Fruit fly (Drosophila melanogaster) Kc167 (cell line): Measurements from ENCODE around the gene Rbbp5.

Experiments used
- Myc ChIP-seq: fragments of >200 bp; optimal IDR thresholded peaks from 2 replicates; lab custom pipeline; 2017; ENCODE audit warnings: missing external identifiers
- Sin3A ChIP-seq: fragments of >200 bp; optimal IDR thresholded peaks from 2 replicates; lab custom pipeline; 2018; ENCODE audit warnings: missing external identifiers
- h ChIP-seq: fragments of >200 bp; optimal IDR thresholded peaks from 3 replicates; lab custom pipeline; 2018; ENCODE audit warnings: missing external identifiers
- insv ChIP-seq: fragments of >200 bp; optimal IDR thresholded peaks from 3 replicates; lab custom pipeline; 2018; ENCODE audit warnings: missing external identifiers
- psq ChIP-seq: fragments of >200 bp; optimal IDR thresholded peaks from 2 replicates; lab custom pipeline; 2017; ENCODE audit warnings: missing external identifiers
- ttk ChIP-seq: sonication (Bioruptor generic); optimal IDR thresholded peaks from 2 replicates; lab custom pipeline; 2017; ENCODE audit warnings: missing external identifiers

The Rbbp5 gene

DNA sequence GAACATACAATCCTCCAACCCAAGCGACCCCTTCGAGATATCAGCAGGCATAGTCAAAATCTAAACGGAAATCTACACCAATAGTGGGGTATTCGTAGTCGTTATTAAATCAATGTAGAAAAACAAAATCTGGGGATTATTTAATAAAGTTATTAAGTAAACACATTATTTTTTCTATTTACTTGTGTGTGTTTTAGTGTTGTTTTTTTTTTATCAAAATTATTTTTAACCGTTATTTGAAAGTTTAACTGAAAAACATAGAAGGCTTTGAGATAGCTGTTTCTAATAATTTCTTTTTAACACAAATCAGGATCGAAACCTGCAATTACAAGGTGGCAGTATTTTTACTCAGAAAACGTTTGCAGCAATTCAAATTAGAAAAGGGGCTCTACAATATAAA lies 38.4 kb downstream of the Rbbp5 start, which contains the start of gene polo:
polo (plus strand) TSS at position 301 of the 400 bp plus-strand sequence.
- TF ChIP-seq Sin3A (no peak), h (lab: Kevin White, UChicago) (no peak), psq (lab: Kevin White, UChicago) (no peak)

DNA sequence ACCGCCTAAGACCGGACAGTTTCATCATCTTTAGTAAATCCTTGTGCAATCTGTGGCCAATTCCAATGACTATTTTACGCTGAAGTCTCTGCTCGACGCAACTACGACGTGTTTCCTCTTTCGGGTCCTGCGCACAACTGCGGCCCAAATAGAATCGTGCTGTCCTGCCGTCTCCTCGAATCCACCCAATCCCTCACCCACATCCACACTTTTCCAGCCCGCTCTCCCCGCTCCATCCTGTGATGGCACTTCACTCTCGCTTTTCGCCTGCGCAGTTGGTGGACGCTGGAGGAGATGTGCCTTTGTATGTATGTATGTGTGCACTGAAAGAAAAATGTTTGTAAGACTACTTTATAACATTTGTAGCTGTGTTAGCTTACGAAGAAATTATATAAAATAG lies 41.6 kb downstream of the Rbbp5 start, which contains the start of gene CG32225:
CG32225 (minus strand) TSS at position 142 of the 400 bp plus-strand sequence.
- TF ChIP-seq ttk (lab: Kevin White, UChicago): no peak
- TF ChIP-seq psq (lab: Kevin White, UChicago): no peak
- no peak for TF ChIP-seq Sin3A
- TF ChIP-seq Myc (lab: Kevin White, UChicago): no peak
- TF ChIP-seq insv (lab: Kevin White, UChicago): no peak
- TF ChIP-seq h (lab: Kevin White, UChicago): no peak

DNA sequence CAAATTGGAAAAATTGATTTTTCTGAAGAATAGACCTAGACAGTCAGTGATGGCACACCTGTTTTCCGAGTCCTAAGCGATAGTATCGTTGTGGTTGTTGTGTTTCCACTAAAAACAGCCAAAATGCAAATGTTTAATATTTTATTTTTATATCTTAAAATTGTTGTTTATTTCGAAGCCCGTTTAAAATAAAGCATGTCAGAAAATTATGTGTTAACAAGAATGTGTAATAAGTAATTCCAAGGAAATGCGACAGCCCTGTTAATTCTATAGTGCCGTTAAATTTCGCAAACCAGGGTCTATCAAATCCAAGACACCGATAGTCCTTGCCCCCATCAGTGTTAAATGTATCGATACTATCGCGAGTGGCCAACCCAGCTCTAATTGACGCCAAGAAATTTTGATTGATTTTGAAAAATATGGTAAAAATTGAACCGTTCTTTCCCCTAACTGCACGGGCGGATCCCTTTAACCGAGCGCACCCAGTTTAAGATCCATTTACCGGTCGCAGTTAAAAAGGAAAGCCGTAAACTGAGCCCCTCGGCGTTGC lies 45.6 kb downstream of the Rbbp5 start, which contains the start of gene Pex23:
Pex23 (minus strand) TSS at position 61 of the 550 bp plus-strand sequence.
- TF ChIP-seq h (lab: Kevin White, UChicago): no peak
- TF ChIP-seq insv (lab: Kevin White, UChicago): no peak
- TF ChIP-seq ttk (lab: Kevin White, UChicago): no peak
- no peak for TF ChIP-seq psq (lab: Kevin White, UChicago)
- TF ChIP-seq Myc (lab: Kevin White, UChicago): no peak
- TF ChIP-seq Sin3A: no peak

DNA sequence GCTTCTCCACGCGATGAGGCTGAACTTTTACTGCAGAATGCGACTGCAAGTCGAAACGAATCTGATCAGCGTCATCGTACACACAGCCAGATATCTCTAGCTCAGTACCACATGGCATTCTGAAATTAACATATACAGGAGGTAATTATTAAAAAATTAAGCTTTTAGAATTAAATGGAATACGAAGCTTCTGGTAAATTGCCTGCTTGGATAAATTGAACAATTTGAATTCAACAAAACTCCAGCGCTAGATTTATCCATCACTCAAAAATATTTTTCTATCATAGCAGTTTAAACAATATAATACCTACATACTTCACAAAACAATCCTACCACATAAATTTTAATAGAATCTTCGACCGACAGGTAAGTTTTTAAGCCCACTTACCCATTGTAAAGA lies 48.6 kb downstream of the Rbbp5 start, which contains the start of gene SCCRO4:
SCCRO4 (plus strand) TSS at position 301 of the 400 bp plus-strand sequence.
- TF ChIP-seq insv (lab: Kevin White, UChicago) (no peak), psq (lab: Kevin White, UChicago) (no peak)

DNA sequence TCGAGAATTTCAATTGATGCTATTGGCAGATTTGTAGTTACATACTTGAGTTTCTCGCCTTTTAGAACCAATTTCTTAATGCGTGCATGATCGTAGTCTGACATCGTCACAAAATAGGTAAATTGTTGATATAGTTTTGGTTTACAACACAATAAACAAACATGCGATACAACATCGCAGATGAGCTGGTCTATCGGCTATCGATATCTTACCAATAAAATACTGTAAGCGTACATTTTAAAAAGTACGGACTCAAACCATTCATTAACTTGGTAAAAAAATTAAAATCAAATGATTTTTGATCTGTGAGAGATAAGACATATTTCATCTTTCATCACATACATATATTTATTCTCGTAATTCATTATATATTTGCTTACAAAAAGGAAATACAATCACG lies 50.9 kb downstream of the Rbbp5 start, which contains the start of gene FRG1:
FRG1 (minus strand) TSS at position 175 of the 400 bp plus-strand sequence.
- TF ChIP-seq insv (lab: Kevin White, UChicago): no peak
- no peak for TF ChIP-seq Sin3A
- TF ChIP-seq ttk (lab: Kevin White, UChicago): no peak
- no peak for TF ChIP-seq Myc (lab: Kevin White, UChicago)
- no peak for TF ChIP-seq h (lab: Kevin White, UChicago)
- TF ChIP-seq psq (lab: Kevin White, UChicago): no peak
